Fruit fly (Drosophila melanogaster) S2 (cell line): ENCODE data around the gene Jasper.

Experiments used
- CG8478 ChIP-seq: fragments of >200 bp; optimal IDR thresholded peaks from 2 replicates; lab custom pipeline; 2018
- CTCF ChIP-seq, 2 experiments: fragments of >200 bp; optimal IDR thresholded peaks; 2 replicates each; lab custom pipeline; 2018

Gene Jasper

DNA sequence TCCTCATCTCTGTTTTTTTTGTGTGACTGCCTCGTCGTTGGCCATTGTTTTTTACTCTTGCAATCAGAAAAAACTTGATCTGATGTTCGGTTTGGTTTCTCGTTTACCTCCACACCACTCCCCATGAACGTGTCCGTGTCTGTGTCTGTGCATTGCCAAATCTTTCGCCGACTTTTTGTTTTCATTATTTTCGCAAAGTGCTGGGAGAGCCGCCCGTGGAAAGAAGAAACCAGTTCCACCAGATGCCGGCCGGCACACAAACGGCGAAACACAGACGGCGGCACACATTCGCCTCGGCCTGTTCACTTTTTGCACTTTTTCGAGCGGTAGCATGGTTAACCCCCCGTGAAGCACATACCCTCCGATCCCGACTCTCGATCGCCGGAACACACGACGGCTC is 43.1 kb downstream of the Jasper start:
- TF ChIP-seq CTCF (optimal IDR thresholded peaks at IDR 0.05; lab: Kevin White, UChicago) = no peak
- no peak for TF ChIP-seq CG8478 (lab: Kevin White, UChicago)

DNA sequence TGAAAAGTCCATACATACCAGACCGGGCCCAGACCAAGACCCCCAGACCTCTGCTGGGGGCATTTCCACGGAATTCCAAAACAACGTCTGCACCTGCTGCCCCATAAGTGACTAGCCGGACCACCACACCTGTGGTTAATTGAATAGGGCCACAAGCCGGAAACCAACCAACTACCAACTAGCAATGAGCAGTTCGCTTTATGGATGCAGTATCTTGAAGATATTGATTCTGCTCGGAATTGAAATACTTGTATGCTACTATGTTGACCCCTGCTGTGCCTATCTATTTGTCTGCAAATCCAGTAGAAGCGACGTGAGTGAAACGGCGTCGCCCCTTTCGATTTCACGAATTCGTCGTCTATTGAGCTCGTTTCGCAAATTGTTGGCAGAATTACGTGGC is 43.5 kb downstream of the Jasper start:
- TF ChIP-seq CTCF (optimal IDR thresholded peaks at IDR 0.05; lab: Kevin White, UChicago) = no peak
- no peak for TF ChIP-seq CG8478 (lab: Kevin White, UChicago)

dm6 chr3R:30098229-30098628 is 45.9 kb downstream of the Jasper start:
- no peak for TF ChIP-seq CG8478 (lab: Kevin White, UChicago)
- no peak for TF ChIP-seq CTCF (optimal IDR thresholded peaks at IDR 0.05; lab: Kevin White, UChicago)

- no peak for TF ChIP-seq CG8478 (lab: Kevin White, UChicago)
- no peak for TF ChIP-seq CTCF (optimal IDR thresholded peaks at IDR 0.05; lab: Kevin White, UChicago)
These were observed 47.1 kb downstream of the Jasper start for dm6 chr3R:30099341-30099871.

dm6 chr3R:30100325-30100975 is 48.1 kb downstream of the Jasper start:
- no peak for TF ChIP-seq CTCF (optimal IDR thresholded peaks at IDR 0.05; lab: Kevin White, UChicago)
- TF ChIP-seq CG8478 (lab: Kevin White, UChicago) = no peak

dm6 chr3R:30100976-30101332 is 48.6 kb downstream of the Jasper start:
- no peak for TF ChIP-seq CTCF (optimal IDR thresholded peaks at IDR 0.05; lab: Kevin White, UChicago)
- TF ChIP-seq CG8478 (lab: Kevin White, UChicago) = no peak

dm6 chr3R:30101389-30101935 is 49.1 kb downstream of the Jasper start:
- TF ChIP-seq CTCF (optimal IDR thresholded peaks at IDR 0.05; lab: Kevin White, UChicago) (no peak), CG8478 (lab: Kevin White, UChicago) (no peak)

DNA sequence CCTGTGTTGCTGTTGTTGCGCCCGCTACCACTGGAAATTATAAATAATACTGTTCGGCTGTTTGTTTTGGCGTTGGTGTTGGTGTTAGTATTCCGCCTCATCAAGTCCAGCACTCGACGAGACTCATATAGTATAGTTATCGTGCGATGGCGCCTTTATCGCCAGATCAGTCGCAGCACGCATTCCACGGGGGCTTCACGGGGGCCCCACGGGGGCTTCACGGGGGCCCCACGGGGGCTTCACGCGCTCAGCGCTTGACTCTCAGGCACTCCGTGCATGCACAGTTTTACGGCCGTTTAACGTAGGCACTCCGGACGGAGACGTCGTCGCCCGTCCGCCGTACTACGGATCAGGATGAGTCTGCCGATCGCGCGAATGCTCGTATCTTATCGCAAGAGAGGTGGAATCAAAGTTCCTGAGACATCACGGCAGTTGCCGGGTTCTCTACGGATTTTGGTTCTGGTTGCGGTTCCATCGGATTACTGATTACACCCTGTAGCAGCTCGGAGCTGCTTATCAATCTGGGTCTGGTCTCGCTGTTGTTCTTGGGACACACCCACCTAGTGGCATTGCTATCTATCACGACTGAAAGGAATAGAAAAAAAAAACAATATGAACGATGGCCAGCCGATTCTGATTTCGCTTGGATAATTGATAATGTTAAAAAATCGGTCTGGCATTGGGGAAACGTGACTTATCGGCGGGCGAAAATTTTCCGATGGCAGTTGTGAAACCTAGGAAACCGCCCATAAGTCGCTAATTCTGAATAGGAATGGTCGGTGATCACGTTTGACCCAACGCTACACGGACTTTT is 50.7 kb downstream of the Jasper start:
- TF ChIP-seq CG8478 (lab: Kevin White, UChicago) (no peak), CTCF (optimal IDR thresholded peaks at IDR 0.05; lab: Kevin White, UChicago) (no peak)
